Fruit fly (Drosophila melanogaster) whole organism, embryonic: Measurements from ENCODE around the gene CG7739.

Experiments
- CG10147 ChIP-seq: fragments of 200-800 bp; sonication (Bioruptor generic); optimal IDR thresholded peaks from 2 replicates; lab custom pipeline; 2019; ENCODE audit warnings: missing biosample characterization, mild to moderate bottlenecking, missing genetic modification characterization, moderate library complexity
- CG10267 ChIP-seq: fragments of 200-800 bp; sonication (Bioruptor generic); optimal IDR thresholded peaks from 2 replicates; lab custom pipeline; 2018; ENCODE audit warnings: missing biosample characterization, mild to moderate bottlenecking, missing genetic modification characterization, moderate library complexity
- CG10274 ChIP-seq: fragments of 200-800 bp; sonication (Bioruptor generic); optimal IDR thresholded peaks from 3 replicates; lab custom pipeline; 2017; ENCODE audit warnings: missing biosample characterization, mild to moderate bottlenecking, missing genetic modification characterization
- CG12236 ChIP-seq: fragments of 200-800 bp; sonication (Bioruptor generic); optimal IDR thresholded peaks from 2 replicates; lab custom pipeline; 2016; ENCODE audit warnings: missing biosample characterization, missing genetic modification characterization
- CG1233 ChIP-seq: fragments of 200-800 bp; sonication (Bioruptor generic); optimal IDR thresholded peaks from 4 replicates; lab custom pipeline; 2018; ENCODE audit warnings: missing biosample characterization, mild to moderate bottlenecking, missing genetic modification characterization
- CG15479 ChIP-seq: fragments of 200-800 bp; sonication (Bioruptor generic); optimal IDR thresholded peaks from 3 replicates; lab custom pipeline; 2019; ENCODE audit warnings: missing biosample characterization, mild to moderate bottlenecking, missing genetic modification characterization, moderate library complexity
- CG3838 ChIP-seq: fragments of 200-800 bp; sonication (Bioruptor generic); optimal IDR thresholded peaks from 3 replicates; lab custom pipeline; 2016; ENCODE audit warnings: missing biosample characterization, missing genetic modification characterization
- CG4360 ChIP-seq: fragments of 200-800 bp; sonication (Bioruptor generic); IDR thresholded peaks from 2 replicates; pipeline ENCODE4 v1.3.6; 2022; ENCODE audit warnings: missing biosample characterization, missing genetic modification characterization
- CG4820 ChIP-seq: fragments of 200-800 bp; sonication (Bioruptor generic); optimal IDR thresholded peaks from 3 replicates; lab custom pipeline; 2016; ENCODE audit warnings: missing biosample characterization, missing genetic modification characterization
- CG8089 ChIP-seq: fragments of 200-800 bp; sonication (Bioruptor generic); optimal IDR thresholded peaks from 3 replicates; lab custom pipeline; 2016; ENCODE audit warnings: missing biosample characterization, missing genetic modification characterization
- CG8924 ChIP-seq: fragments of 200-800 bp; optimal IDR thresholded peaks from 3 replicates; lab custom pipeline; 2019; ENCODE audit warnings: missing biosample characterization, mild to moderate bottlenecking, missing genetic modification characterization, moderate library complexity
- CG8944 ChIP-seq: fragments of 200-800 bp; sonication (Bioruptor generic); optimal IDR thresholded peaks from 3 replicates; lab custom pipeline; 2016; ENCODE audit warnings: missing biosample characterization, missing genetic modification characterization
- CG9817 ChIP-seq: fragments of 200-800 bp; sonication (Bioruptor generic); optimal IDR thresholded peaks from 2 replicates; lab custom pipeline; 2018; ENCODE audit warnings: missing biosample characterization, mild to moderate bottlenecking, missing genetic modification characterization, moderate library complexity
- CG9932 ChIP-seq: fragments of 200-800 bp; sonication (Bioruptor generic); IDR thresholded peaks from 2 replicates; pipeline ENCODE4 v1.3.6; 2022; ENCODE audit warnings: missing biosample characterization, missing genetic modification characterization
- D19A ChIP-seq: fragments of 200-800 bp; optimal IDR thresholded peaks from 3 replicates; lab custom pipeline; 2019; ENCODE audit warnings: missing biosample characterization, mild to moderate bottlenecking, missing genetic modification characterization, moderate library complexity
- D19B ChIP-seq: fragments of 200-800 bp; sonication (Bioruptor generic); optimal IDR thresholded peaks from 2 replicates; lab custom pipeline; 2017; ENCODE audit warnings: missing biosample characterization, mild to moderate bottlenecking, missing genetic modification characterization
- ERR ChIP-seq: fragments of 200-800 bp; sonication (Bioruptor generic); optimal IDR thresholded peaks from 2 replicates; lab custom pipeline; 2016; ENCODE audit warnings: missing biosample characterization, missing genetic modification characterization
- GATAe ChIP-seq: fragments of 200-800 bp; sonication (Bioruptor generic); conservative IDR thresholded peaks from 2 replicates; pipeline ENCODE4 v1.3.6; 2022; ENCODE audit warnings: missing biosample characterization, missing genetic modification characterization
- MTF-1 ChIP-seq: fragments of 200-800 bp; sonication (Bioruptor generic); optimal IDR thresholded peaks from 2 replicates; lab custom pipeline; 2018; ENCODE audit warnings: missing biosample characterization, mild to moderate bottlenecking, missing genetic modification characterization, borderline replicate concordance
- Med ChIP-seq: fragments of 200-800 bp; sonication (Bioruptor generic); peaks from one replicate; lab custom pipeline; 2016; ENCODE audit warnings: missing biosample characterization, missing genetic modification characterization, mild to moderate bottlenecking, inconsistent platforms, moderate library complexity
- Trl ChIP-seq, 3 experiments: fragments of >200 bp in 2 of 3; fragments of 200-800 bp in 1 of 3; sonication (Bioruptor generic) in 1 of 3; optimal IDR thresholded peaks; 2 replicates in 1 of 3; 3 replicates in 2 of 3; lab custom pipeline; 2016 to 2017; ENCODE audit warnings: missing biosample characterization in 1 of 3, missing genetic modification characterization in 1 of 3
- ac ChIP-seq: fragments of 200-800 bp; sonication (Bioruptor generic); optimal IDR thresholded peaks from 3 replicates; lab custom pipeline; 2017; ENCODE audit warnings: missing biosample characterization, mild to moderate bottlenecking, missing genetic modification characterization
- ara ChIP-seq: fragments of 200-800 bp; sonication (Bioruptor generic); IDR thresholded peaks from 2 replicates; pipeline ENCODE4 v1.3.6; 2022; ENCODE audit warnings: missing biosample characterization, missing genetic modification characterization
- cas ChIP-seq: fragments of 200-800 bp; sonication (Bioruptor generic); IDR thresholded peaks from 2 replicates; pipeline ENCODE4 v1.3.6; 2022; ENCODE audit warnings: missing biosample characterization, missing genetic modification characterization
- eve ChIP-seq, 2 experiments: fragments of >200 bp; optimal IDR thresholded peaks; 2 replicates each; lab custom pipeline; 2017; ENCODE audit warnings: missing biosample characterization in 2 of 2, missing genetic modification characterization in 2 of 2
- hkb ChIP-seq, 2 experiments: fragments of 200-800 bp in 1 of 2; fragments of >200 bp in 1 of 2; sonication (Bioruptor generic) in 1 of 2; IDR thresholded peaks in 1 of 2; optimal IDR thresholded peaks in 1 of 2; 2 replicates each; pipeline versions ENCODE4 v1.3.6 to Lab custom; 2017 to 2022; ENCODE audit warnings: missing biosample characterization in 1 of 2, missing genetic modification characterization in 1 of 2
- ken ChIP-seq: fragments of 200-800 bp; sonication (Bioruptor generic); IDR thresholded peaks from 3 replicates; pipeline ENCODE4 v1.3.6; 2022; ENCODE audit warnings: missing biosample characterization, missing genetic modification characterization
- lov ChIP-seq, 2 experiments: fragments of 200-800 bp in 1 of 2; fragments of >200 bp in 1 of 2; sonication (Bioruptor generic) in 1 of 2; IDR thresholded peaks in 1 of 2; optimal IDR thresholded peaks in 1 of 2; 2 replicates in 1 of 2; 3 replicates in 1 of 2; pipeline versions ENCODE4 v1.3.6 to Lab custom; 2017 to 2022; ENCODE audit warnings: missing biosample characterization in 1 of 2, missing genetic modification characterization in 1 of 2
- maf-S ChIP-seq: fragments of 200-800 bp; sonication (Bioruptor generic); optimal IDR thresholded peaks from 2 replicates; lab custom pipeline; 2016; ENCODE audit warnings: missing biosample characterization, missing genetic modification characterization
- nerfin-2 ChIP-seq: fragments of 200-800 bp; sonication (Bioruptor generic); IDR thresholded peaks from 2 replicates; pipeline ENCODE4 v1.3.6; 2022; ENCODE audit warnings: missing biosample characterization, missing genetic modification characterization; ENCODE audit not compliant: partially characterized antibody
- pan ChIP-seq, 4 experiments: fragments of >200 bp in 3 of 4; fragments of 200-800 bp in 1 of 4; sonication (Bioruptor generic) in 1 of 4; optimal IDR thresholded peaks in 3 of 4; IDR thresholded peaks in 1 of 4; 2 replicates each; pipeline versions ENCODE4 v1.3.6 to Lab custom; 2017 to 2022; ENCODE audit warnings: missing biosample characterization in 2 of 4, missing genetic modification characterization in 2 of 4, mixed read lengths in 1 of 4
- pnt ChIP-seq: fragments of 200-800 bp; sonication (Bioruptor generic); optimal IDR thresholded peaks from 3 replicates; lab custom pipeline; 2016; ENCODE audit warnings: missing biosample characterization, missing genetic modification characterization
- run ChIP-seq: fragments of 200-800 bp; sonication (Bioruptor generic); optimal IDR thresholded peaks from 3 replicates; lab custom pipeline; 2018; ENCODE audit warnings: missing biosample characterization, mild to moderate bottlenecking, missing genetic modification characterization
- scrt ChIP-seq: fragments of 200-800 bp; sonication (Bioruptor generic); optimal IDR thresholded peaks from 2 replicates; lab custom pipeline; 2018; ENCODE audit warnings: missing biosample characterization, mild to moderate bottlenecking, missing genetic modification characterization, moderate library complexity
- sens ChIP-seq: fragments of 200-800 bp; sonication (Bioruptor generic); peaks from one replicate; lab custom pipeline; 2016; ENCODE audit warnings: missing biosample characterization, missing genetic modification characterization
- sens-2 ChIP-seq: fragments of 200-800 bp; sonication (Bioruptor generic); IDR thresholded peaks from 2 replicates; pipeline ENCODE4 v1.3.6; 2022; ENCODE audit warnings: missing biosample characterization, missing genetic modification characterization
- stc ChIP-seq: fragments of 200-800 bp; sonication (Bioruptor generic); IDR thresholded peaks from 2 replicates; pipeline ENCODE4 v1.3.6; 2022; ENCODE audit warnings: missing biosample characterization, missing genetic modification characterization
- unpg ChIP-seq: fragments of 200-800 bp; sonication (Bioruptor generic); optimal IDR thresholded peaks from 3 replicates; lab custom pipeline; 2018; ENCODE audit warnings: missing biosample characterization, mild to moderate bottlenecking, missing genetic modification characterization, moderate library complexity

The CG7739 gene

DNA sequence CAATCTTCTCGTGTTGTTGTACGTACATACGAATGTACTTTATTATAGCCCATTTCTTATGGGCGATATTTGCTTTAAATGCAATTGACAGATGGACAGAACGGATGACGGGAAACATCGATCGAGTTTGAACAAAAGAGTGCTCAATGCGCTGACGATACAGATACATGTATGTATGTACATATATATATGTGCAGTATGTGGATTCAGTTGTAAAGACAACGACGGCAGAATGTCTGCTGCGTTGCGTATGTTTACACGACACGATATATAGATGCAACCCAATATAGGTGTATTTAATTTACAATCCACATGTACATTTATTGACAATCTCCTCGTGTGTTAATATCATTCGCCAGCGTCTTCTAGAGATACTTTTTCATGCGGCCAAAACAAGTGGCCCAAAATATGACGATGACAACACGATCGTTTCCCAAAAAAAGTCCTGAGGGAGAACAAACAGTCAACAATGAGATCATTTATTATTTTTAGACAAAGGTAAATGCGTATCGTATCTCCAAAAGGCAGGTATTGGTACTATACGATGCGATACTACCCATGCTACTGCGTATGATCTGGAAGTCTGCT, 32.1 kb downstream of the CG7739 start (continued):
- TF ChIP-seq CG3838 (GFP tag; lab: Kevin White, UChicago): no peak
- TF ChIP-seq CG8924 (tag; lab: Kevin White, UChicago): peak; percentile 3
- TF ChIP-seq hkb (optimal IDR thresholded peaks at IDR 0.05; lab: Kevin White, UChicago): no peak
- no peak for TF ChIP-seq hkb (GFP tag; IDR thresholded peaks at IDR 0.05; lab: Robert Waterston, UW)
- no peak for TF ChIP-seq ERR
- no peak for TF ChIP-seq CG8944 (GFP tag; lab: Kevin White, UChicago)
- no peak for TF ChIP-seq CG4820 (GFP tag; lab: Kevin White, UChicago)
- TF ChIP-seq unpg: no peak
- TF ChIP-seq sens-2 (GFP tag; lab: Robert Waterston, UW): no peak
- peak; percentile 32 for TF ChIP-seq MTF-1
- TF ChIP-seq CG9817: no peak

DNA sequence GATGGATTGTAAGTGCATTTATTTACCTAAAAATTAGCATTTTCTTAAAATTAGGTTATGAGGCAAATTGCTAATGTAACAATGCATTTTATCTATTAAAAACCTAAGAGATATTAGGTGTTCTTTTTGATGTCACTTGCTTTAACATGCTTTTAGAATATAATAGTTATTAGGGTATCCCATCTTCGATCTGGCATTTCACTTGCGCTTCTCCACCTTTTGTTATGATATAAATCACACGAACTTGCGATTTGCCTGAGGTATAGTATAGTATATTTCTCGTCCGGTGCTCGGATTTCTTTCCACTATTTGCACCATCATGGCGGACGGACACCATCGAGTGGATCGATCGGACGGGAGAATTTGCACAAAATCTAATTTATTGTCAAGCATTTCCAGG, 32.8 kb downstream of the CG7739 start:
- peak; percentile 58 for TF ChIP-seq D19A (tag; lab: Kevin White, UChicago)
- TF ChIP-seq Med (GFP tag; lab: Kevin White, UChicago): peak; percentile 66
- no peak for TF ChIP-seq scrt (GFP tag; lab: Kevin White, UChicago)

DNA sequence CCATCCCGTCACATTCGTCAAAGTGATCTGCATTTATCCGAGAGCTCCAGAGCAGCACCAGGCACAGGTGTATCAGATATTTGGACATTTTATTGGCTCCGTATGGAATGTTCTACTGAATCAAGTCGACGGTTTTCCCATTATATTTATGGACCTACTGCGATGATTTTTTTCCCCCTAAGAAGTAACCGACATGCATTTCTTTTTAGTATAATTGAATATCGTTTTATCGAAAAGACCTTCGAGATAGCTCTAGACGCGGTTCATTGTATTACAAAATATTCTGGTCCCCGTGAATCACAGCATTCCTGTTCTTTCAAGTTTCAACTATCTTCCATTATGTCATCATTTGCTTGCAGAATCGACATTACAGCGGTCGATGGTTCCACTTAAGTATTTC, 33.7 kb downstream of the CG7739 start, which contains the start of gene obst-H:
Gene obst-H (minus strand): TSS at position 101 of the 400 bp plus-strand sequence.
- TF ChIP-seq sens (GFP tag; lab: Kevin White, UChicago): peak; percentile 7
- no peak for TF ChIP-seq lov (optimal IDR thresholded peaks at IDR 0.05; lab: Kevin White, UChicago)
- TF ChIP-seq lov (GFP tag; IDR thresholded peaks at IDR 0.05; lab: Robert Waterston, UW): no peak

DNA sequence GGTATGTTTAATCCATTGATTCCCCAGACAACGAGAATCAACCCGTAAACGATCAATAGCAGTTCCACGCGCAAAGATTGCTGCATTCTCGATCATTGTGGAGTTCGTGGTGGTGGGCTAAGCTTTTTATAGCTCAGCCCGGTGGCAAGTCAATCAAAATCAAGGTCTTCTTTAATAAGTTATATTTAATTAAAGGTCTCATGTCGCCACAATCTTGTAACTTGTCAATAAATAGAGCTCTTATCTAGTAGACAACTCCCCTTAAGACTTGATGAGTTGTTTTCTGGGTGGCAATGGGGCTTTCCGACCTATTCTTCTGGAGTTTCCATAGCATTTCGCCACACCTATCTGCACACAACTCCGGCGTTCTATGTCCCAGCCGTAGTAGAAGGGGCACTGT, 34.8 kb downstream of the CG7739 start, which contains the start of gene CG42728:
Gene CG42728 (minus strand): TSS at position 101 of the 400 bp plus-strand sequence.
- TF ChIP-seq CG1233 (GFP tag; lab: Kevin White, UChicago): no peak
- no peak for TF ChIP-seq ken
- no peak for TF ChIP-seq CG15479 (GFP tag; lab: Kevin White, UChicago)
- TF ChIP-seq CG10147 (GFP tag; lab: Kevin White, UChicago): no peak
- TF ChIP-seq ara (GFP tag; lab: Robert Waterston, UW): no peak
- no peak for TF ChIP-seq nerfin-2
- TF ChIP-seq pan (optimal IDR thresholded peaks at IDR 0.05; lab: Kevin White, UChicago): no peak
- TF ChIP-seq pan (GFP tag; optimal IDR thresholded peaks at IDR 0.05 in 1 of 2, IDR thresholded peaks at IDR 0.05 in 1 of 2): no peak
- no peak for TF ChIP-seq CG9932 (GFP tag; lab: Robert Waterston, UW)
- TF ChIP-seq pnt (GFP tag; lab: Kevin White, UChicago): no peak
- TF ChIP-seq CG10274 (GFP tag; lab: Kevin White, UChicago): no peak
- no peak for TF ChIP-seq cas (GFP tag; lab: Robert Waterston, UW)
- no peak for TF ChIP-seq D19B (GFP tag; lab: Kevin White, UChicago)
- TF ChIP-seq hkb (optimal IDR thresholded peaks at IDR 0.05; lab: Kevin White, UChicago): no peak
- no peak for TF ChIP-seq hkb (GFP tag; IDR thresholded peaks at IDR 0.05; lab: Robert Waterston, UW)
- TF ChIP-seq CG8089 (GFP tag; lab: Kevin White, UChicago): no peak
- TF ChIP-seq CG12236 (GFP tag; lab: Kevin White, UChicago): no peak

DNA sequence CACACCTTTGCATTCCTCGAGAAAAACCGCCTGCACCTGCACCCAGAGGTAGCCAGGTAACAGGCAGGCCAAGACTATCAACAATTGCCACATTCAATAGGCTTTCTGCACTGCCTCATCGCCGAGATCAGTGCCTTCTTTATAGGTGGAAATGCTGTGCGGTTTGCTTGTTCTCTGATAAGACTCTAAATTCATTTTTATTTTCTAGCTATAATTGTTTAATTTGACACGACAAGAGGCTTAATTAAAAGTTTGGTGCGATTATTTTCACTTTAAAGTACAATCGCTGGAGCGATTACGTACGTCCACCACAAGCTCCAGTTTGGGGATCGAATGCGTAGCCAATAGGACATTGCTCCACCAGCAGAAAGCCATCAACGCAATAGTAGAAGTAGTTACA, 35.4 kb downstream of the CG7739 start, which contains the start of gene CG42729:
Gene CG42729 (minus strand): TSS at position 101 of the 400 bp plus-strand sequence.
- TF ChIP-seq CG10267 (tag; lab: Kevin White, UChicago) (no peak), ac (GFP tag; lab: Kevin White, UChicago) (no peak), maf-S (no peak), Trl (optimal IDR thresholded peaks at IDR 0.05; lab: Kevin White, UChicago) (no peak), Trl (GFP tag; optimal IDR thresholded peaks at IDR 0.05; lab: Kevin White, UChicago) (no peak), stc (GFP tag; lab: Robert Waterston, UW) (no peak), eve (GFP tag; optimal IDR thresholded peaks at IDR 0.05; lab: Kevin White, UChicago) (no peak), run (tag; lab: Kevin White, UChicago) (no peak), GATAe (GFP tag; lab: Robert Waterston, UW) (no peak), CG4360 (GFP tag; lab: Robert Waterston, UW) (no peak)
